Worm (Caenorhabditis elegans): ENCODE results near the gene mig-38.

- TF ChIP-seq ama-1 (optimal IDR thresholded peaks at IDR 0.05) (no peak), F13C5.2 (tag; optimal IDR thresholded peaks at IDR 0.05) (no peak), ceh-13 (GFP tag; optimal IDR thresholded peaks at IDR 0.05) (no peak), ets-7 (tag; optimal IDR thresholded peaks at IDR 0.05) (no peak), B0310.2 (tag; optimal IDR thresholded peaks at IDR 0.05) (no peak), sea-1 (GFP tag; conservative IDR thresholded peaks at IDR 0.05) (no peak)
Measured at ce11 chrIV:11565022-11565421, 29.0 kb upstream of the mig-38 start.

Measured in whole organism, early embryonic.